Worm (Caenorhabditis elegans) whole organism, L1 larva: ENCODE data around the gene clec-161.

Source experiments
- C16A3.4 ChIP-seq: fragments of 150-350 bp; optimal IDR thresholded peaks from 2 replicates; lab custom pipeline; 2014; ENCODE audit warnings: missing biosample characterization, missing genetic modification characterization
- C34B4.2 ChIP-seq: sonication (generic microtip); optimal IDR thresholded peaks from 2 replicates; lab custom pipeline; 2017; ENCODE audit warnings: mild to moderate bottlenecking, missing genetic modification characterization, missing compliant biosample characterization
- F16B12.6 ChIP-seq: fragments of 150-350 bp; optimal IDR thresholded peaks from 2 replicates; lab custom pipeline; 2014; ENCODE audit warnings: missing biosample characterization, missing genetic modification characterization
- Y116A8C.19 ChIP-seq: sonication (generic microtip); optimal IDR thresholded peaks from 2 replicates; lab custom pipeline; 2016; ENCODE audit warnings: missing compliant biosample characterization, missing genetic modification characterization, borderline replicate concordance
- aha-1 ChIP-seq: fragments of 150-350 bp; optimal IDR thresholded peaks from 2 replicates; lab custom pipeline; 2014; ENCODE audit warnings: missing biosample characterization, missing genetic modification characterization
- alr-1 ChIP-seq: fragments of 200-800 bp; sonication (Bioruptor generic); optimal IDR thresholded peaks from 2 replicates; lab custom pipeline; 2018; ENCODE audit warnings: borderline replicate concordance, mild to moderate bottlenecking, missing genetic modification characterization, missing compliant biosample characterization
- aly-2 ChIP-seq: fragments of 150-350 bp; optimal IDR thresholded peaks from 2 replicates; lab custom pipeline; 2014; ENCODE audit warnings: missing biosample characterization, missing genetic modification characterization
- ama-1 ChIP-seq: fragments of 150-350 bp; optimal IDR thresholded peaks from 2 replicates; lab custom pipeline; 2014
- ceh-8 ChIP-seq: fragments of 200-800 bp; sonication (Bioruptor generic); optimal IDR thresholded peaks from 2 replicates; lab custom pipeline; 2018; ENCODE audit warnings: mild to moderate bottlenecking, missing genetic modification characterization, moderate library complexity, missing compliant biosample characterization
- ceh-82 ChIP-seq, 3 experiments: fragments of 150-350 bp in 1 of 3; sonication (generic microtip) in 2 of 3; optimal IDR thresholded peaks; 2 replicates each; lab custom pipeline; 2014 to 2017; ENCODE audit warnings: missing biosample characterization in 3 of 3, missing genetic modification characterization in 3 of 3
- dsc-1 ChIP-seq: sonication (generic microtip); optimal IDR thresholded peaks from 2 replicates; lab custom pipeline; 2016; ENCODE audit warnings: mild to moderate bottlenecking, missing genetic modification characterization, missing compliant biosample characterization
- efl-3 ChIP-seq: fragments of 200-800 bp; sonication (Bioruptor generic); optimal IDR thresholded peaks from 2 replicates; lab custom pipeline; 2018; ENCODE audit warnings: mild to moderate bottlenecking, missing genetic modification characterization, missing compliant biosample characterization
- egl-13 ChIP-seq: sonication (generic microtip); optimal IDR thresholded peaks from 2 replicates; lab custom pipeline; 2016; ENCODE audit warnings: missing genotype, missing genetic modification reagents, missing genetic modification characterization, missing compliant biosample characterization
- egl-27 ChIP-seq, 2 experiments: fragments of 150-350 bp in 1 of 2; sonication (generic microtip); optimal IDR thresholded peaks; 3 replicates each; lab custom pipeline; 2017 to 2018; ENCODE audit warnings: missing biosample characterization in 2 of 2, missing genetic modification characterization in 2 of 2, missing genetic modification reagents in 2 of 2
- elt-2 ChIP-seq: sonication (generic microtip); optimal IDR thresholded peaks from 2 replicates; lab custom pipeline; 2016; ENCODE audit warnings: missing genetic modification characterization, mild to moderate bottlenecking, inconsistent platforms, missing compliant biosample characterization, missing genetic modification reagents
- elt-3 ChIP-seq, 6 experiments: fragments of 150-350 bp in 1 of 6; sonication (generic microtip); optimal IDR thresholded peaks; 2 replicates each; lab custom pipeline; 2017 to 2018; ENCODE audit warnings: missing biosample characterization in 6 of 6, missing genetic modification characterization in 6 of 6, inconsistent platforms in 1 of 6
- ets-5 ChIP-seq: fragments of 200-800 bp; sonication (Bioruptor generic); IDR thresholded peaks from 2 replicates; pipeline ENCODE4 v1.3.6; 2022; ENCODE audit warnings: missing genetic modification characterization, missing compliant biosample characterization
- fkh-4 ChIP-seq: sonication (generic microtip); optimal IDR thresholded peaks from 2 replicates; lab custom pipeline; 2016; ENCODE audit warnings: missing compliant biosample characterization, missing genetic modification characterization, borderline replicate concordance
- fkh-8 ChIP-seq: sonication (generic microtip); optimal IDR thresholded peaks from 2 replicates; lab custom pipeline; 2016; ENCODE audit warnings: mild to moderate bottlenecking, missing genetic modification characterization, missing compliant biosample characterization
- grh-1 ChIP-seq: fragments of 200-800 bp; sonication (Bioruptor generic); IDR thresholded peaks from 2 replicates; pipeline ENCODE4 v1.3.6; 2022; ENCODE audit warnings: missing genetic modification reagents, missing genetic modification characterization, missing compliant biosample characterization
- hlh-4 ChIP-seq: sonication (generic microtip); optimal IDR thresholded peaks from 2 replicates; lab custom pipeline; 2016; ENCODE audit warnings: mild to moderate bottlenecking, missing genetic modification characterization, missing compliant biosample characterization
- irx-1 ChIP-seq: sonication (generic microtip); optimal IDR thresholded peaks from 2 replicates; lab custom pipeline; 2016; ENCODE audit warnings: missing genetic modification characterization, missing compliant biosample characterization
- jun-1 ChIP-seq: fragments of 150-350 bp; optimal IDR thresholded peaks from 2 replicates; lab custom pipeline; 2014; ENCODE audit warnings: missing biosample characterization, missing genetic modification reagents, missing genetic modification characterization
- lin-13 ChIP-seq: fragments of 150-350 bp; optimal IDR thresholded peaks from 2 replicates; lab custom pipeline; 2014; ENCODE audit warnings: missing biosample characterization, missing genetic modification reagents, missing genetic modification characterization
- lin-35 ChIP-seq, 2 experiments: fragments of 150-350 bp; optimal IDR thresholded peaks; 2 replicates each; lab custom pipeline; 2014; ENCODE audit warnings: missing biosample characterization in 2 of 2, missing genetic modification characterization in 2 of 2, missing genetic modification reagents in 2 of 2
- lir-3 ChIP-seq: sonication (generic microtip); optimal IDR thresholded peaks from 2 replicates; lab custom pipeline; 2016; ENCODE audit warnings: mild to moderate bottlenecking, missing genetic modification characterization, moderate library complexity, missing compliant biosample characterization; ENCODE audit not compliant: poor library complexity
- mab-9 ChIP-seq: fragments of 200-800 bp; sonication (Bioruptor generic); IDR thresholded peaks from 2 replicates; pipeline ENCODE4 v1.3.6; 2022; ENCODE audit warnings: missing genetic modification reagents, missing genetic modification characterization, missing compliant biosample characterization
- mdl-1 ChIP-seq, 2 experiments: fragments of 150-350 bp; optimal IDR thresholded peaks; 2 replicates each; lab custom pipeline; 2014 to 2017; ENCODE audit warnings: missing biosample characterization in 2 of 2, missing genetic modification characterization in 2 of 2, inconsistent platforms in 1 of 2
- mef-2 ChIP-seq: fragments of 150-350 bp; optimal IDR thresholded peaks from 2 replicates; lab custom pipeline; 2014; ENCODE audit warnings: missing biosample characterization, missing genetic modification characterization
- mep-1 ChIP-seq: fragments of 150-350 bp; optimal IDR thresholded peaks from 2 replicates; lab custom pipeline; 2014; ENCODE audit warnings: missing biosample characterization, missing genetic modification characterization
- nhr-11 ChIP-seq: fragments of 150-350 bp; optimal IDR thresholded peaks from 2 replicates; lab custom pipeline; 2014; ENCODE audit warnings: missing biosample characterization, missing genetic modification characterization
- nhr-237 ChIP-seq: fragments of 150-350 bp; optimal IDR thresholded peaks from 2 replicates; lab custom pipeline; 2014; ENCODE audit warnings: missing biosample characterization, missing genetic modification characterization
- nhr-28 ChIP-seq: fragments of 150-350 bp; optimal IDR thresholded peaks from 2 replicates; lab custom pipeline; 2014; ENCODE audit warnings: missing biosample characterization, missing genetic modification characterization
- nhr-47 ChIP-seq: sonication (generic microtip); optimal IDR thresholded peaks from 2 replicates; lab custom pipeline; 2016; ENCODE audit warnings: mild to moderate bottlenecking, missing genetic modification characterization, moderate library complexity, missing compliant biosample characterization
- nhr-76 ChIP-seq: sonication (generic microtip); optimal IDR thresholded peaks from 2 replicates; lab custom pipeline; 2017; ENCODE audit warnings: missing biosample characterization, missing genetic modification characterization
- nhr-85 ChIP-seq: sonication (generic microtip); peaks from one replicate; lab custom pipeline; 2016; ENCODE audit warnings: missing genetic modification characterization, inconsistent platforms, missing compliant biosample characterization
- pqm-1 ChIP-seq: sonication (generic microtip); optimal IDR thresholded peaks from 3 replicates; lab custom pipeline; 2017; ENCODE audit warnings: missing biosample characterization, missing genetic modification characterization
- tbx-2 ChIP-seq: sonication (generic microtip); optimal IDR thresholded peaks from 2 replicates; lab custom pipeline; 2016; ENCODE audit warnings: missing genetic modification characterization, missing compliant biosample characterization
- vab-15 ChIP-seq: sonication (generic microtip); optimal IDR thresholded peaks from 2 replicates; lab custom pipeline; 2017; ENCODE audit warnings: missing genotype, mild to moderate bottlenecking, missing genetic modification characterization, missing compliant biosample characterization
- xbp-1 ChIP-seq: sonication (generic microtip); optimal IDR thresholded peaks from 2 replicates; lab custom pipeline; 2016; ENCODE audit warnings: missing genetic modification characterization, missing compliant biosample characterization
- ztf-11 ChIP-seq, 2 experiments: sonication (generic microtip); optimal IDR thresholded peaks; 2 replicates each; lab custom pipeline; 2016 to 2017; ENCODE audit warnings: missing genetic modification characterization in 2 of 2, missing biosample characterization in 1 of 2, missing compliant biosample characterization in 1 of 2
- ztf-4 ChIP-seq: fragments of 150-350 bp; optimal IDR thresholded peaks from 2 replicates; lab custom pipeline; 2014; ENCODE audit warnings: missing biosample characterization, missing genetic modification characterization

clec-161 gene

ce11 chrIII:9629855-9630254 is 21.3 kb upstream of the clec-161 start, which contains the start of gene rpac-19 (continued):
- TF ChIP-seq ceh-82 (tag; optimal IDR thresholded peaks at IDR 0.05; lab: Kevin White, UChicago) (peak; percentile 10 to 18 (median 14)), mdl-1 (tag; optimal IDR thresholded peaks at IDR 0.05; lab: Kevin White, UChicago) (peak in 1 of 2 experiments; percentile 14), vab-15 (tag; lab: Kevin White, UChicago) (no peak), nhr-85 (no peak), nhr-28 (tag; lab: Kevin White, UChicago) (no peak), C34B4.2 (tag; lab: Kevin White, UChicago) (no peak), F16B12.6 (peak; percentile 28), xbp-1 (peak; percentile 51), ama-1 (peak; percentile 87), C16A3.4 (tag; lab: Kevin White, UChicago) (peak; percentile 56), egl-13 (peak; percentile 27), mep-1 (peak; percentile 70), ceh-8 (GFP tag; lab: Kevin White, UChicago) (no peak), nhr-237 (tag; lab: Kevin White, UChicago) (no peak), hlh-4 (tag; lab: Kevin White, UChicago) (no peak), nhr-76 (tag; lab: Kevin White, UChicago) (no peak), nhr-47 (tag; lab: Kevin White, UChicago) (peak; percentile 77), tbx-2 (tag; lab: Kevin White, UChicago) (peak; percentile 55), ztf-11 (tag; optimal IDR thresholded peaks at IDR 0.05; lab: Kevin White, UChicago) (peak in 1 of 2 experiments; percentile 45), mef-2 (no peak), lin-35 (GFP tag; optimal IDR thresholded peaks at IDR 0.05; lab: Kevin White, UChicago) (peak; percentile 50 to 69), alr-1 (no peak), pqm-1 (no peak), dsc-1 (tag; lab: Kevin White, UChicago) (peak; percentile 63), jun-1 (no peak), aly-2 (tag; lab: Kevin White, UChicago) (peak; percentile 24), aha-1 (tag; lab: Kevin White, UChicago) (no peak), ets-5 (GFP tag; lab: Robert Waterston, UW) (no peak), irx-1 (tag; lab: Kevin White, UChicago) (no peak), egl-27 (tag; optimal IDR thresholded peaks at IDR 0.05; lab: Kevin White, UChicago) (no peak), grh-1 (GFP tag; lab: Robert Waterston, UW) (no peak), fkh-4 (no peak)
- TF ChIP-seq, all 84 proteins: peak for 39

ce11 chrIII:9629054-9629453 is 20.5 kb upstream of the clec-161 start, which contains the start of gene tbg-1:
Gene tbg-1 (minus strand): TSS chrIII:9629154.
- TF ChIP-seq nhr-47 (tag; lab: Kevin White, UChicago): no peak
- no peak for TF ChIP-seq fkh-8 (tag; lab: Kevin White, UChicago)
- TF ChIP-seq lir-3: no peak
- TF ChIP-seq elt-2: no peak
- TF ChIP-seq lin-13: no peak
- no peak for TF ChIP-seq mdl-1 (tag; optimal IDR thresholded peaks at IDR 0.05; lab: Kevin White, UChicago)
- TF ChIP-seq Y116A8C.19: no peak
- TF ChIP-seq elt-3 (tag; optimal IDR thresholded peaks at IDR 0.05; lab: Kevin White, UChicago): no peak
- no peak for TF ChIP-seq aha-1 (tag; lab: Kevin White, UChicago)
- TF ChIP-seq ceh-82 (tag; optimal IDR thresholded peaks at IDR 0.05; lab: Kevin White, UChicago): no peak
- TF ChIP-seq mab-9 (GFP tag; lab: Robert Waterston, UW): no peak
- no peak for TF ChIP-seq nhr-11 (tag; lab: Kevin White, UChicago)
- TF ChIP-seq mef-2: no peak
- no peak for TF ChIP-seq pqm-1
- no peak for TF ChIP-seq ztf-4 (tag; lab: Kevin White, UChicago)
- TF ChIP-seq efl-3 (GFP tag; lab: Kevin White, UChicago): no peak
- no peak for TF ChIP-seq jun-1
- TF ChIP-seq, all 84 proteins: peak for 0
